Fruit fly (Drosophila melanogaster): ENCODE data around the gene out.

Gene out

dm6 chrX:19289318-19289970 is 32.5 kb downstream of the out start (continued):
- TF ChIP-seq run (tag; optimal IDR thresholded peaks at IDR 0.05) (peak; percentile 85), psq (GFP tag; optimal IDR thresholded peaks at IDR 0.05) (peak; percentile 2), tup (GFP tag; optimal IDR thresholded peaks at IDR 0.05) (peak; percentile 71), Xrp1 (GFP tag; IDR thresholded peaks at IDR 0.05) (peak; percentile 92), Ravus (GFP tag; IDR thresholded peaks at IDR 0.05) (peak; percentile 58), CG3065 (GFP tag; optimal IDR thresholded peaks at IDR 0.05) (peak; percentile 45), ato (GFP tag; IDR thresholded peaks at IDR 0.05; ENCODE audit: partially characterized antibody) (no peak), salm (tag; optimal IDR thresholded peaks at IDR 0.05) (peak; percentile 88), Lim3 (GFP tag; IDR thresholded peaks at IDR 0.05) (peak; percentile 83), Dref (GFP tag; IDR thresholded peaks at IDR 0.05) (no peak), CG11456 (GFP tag; IDR thresholded peaks at IDR 0.05) (peak; percentile 92), CG12104 (GFP tag; optimal IDR thresholded peaks at IDR 0.05) (peak; percentile 72), Hr3 (GFP tag; optimal IDR thresholded peaks at IDR 0.05) (peak; percentile 77), Antp (GFP tag; optimal IDR thresholded peaks at IDR 0.05) (peak; percentile 87), unc-4 (GFP tag; IDR thresholded peaks at IDR 0.05; ENCODE audit: partially characterized antibody) (no peak), scrt (GFP tag; optimal IDR thresholded peaks at IDR 0.05) (peak; percentile 71), CG7963 (GFP tag; IDR thresholded peaks at IDR 0.05; ENCODE audit: partially characterized antibody) (no peak), row (GFP tag; IDR thresholded peaks at IDR 0.05) (peak; percentile 92), cas (GFP tag; IDR thresholded peaks at IDR 0.05) (peak; percentile 54), Hmx (GFP tag; optimal IDR thresholded peaks at IDR 0.05) (peak; percentile 36), vvl (GFP tag; IDR thresholded peaks at IDR 0.05) (peak; percentile 98), pho (GFP tag; optimal IDR thresholded peaks at IDR 0.05) (peak; percentile 39), HmgD (GFP tag; optimal IDR thresholded peaks at IDR 0.05) (peak; percentile 41), CG4404 (GFP tag; IDR thresholded peaks at IDR 0.05) (peak; percentile 59), Ssrp (tag; optimal IDR thresholded peaks at IDR 0.05) (peak; percentile 82), mld (GFP tag; IDR thresholded peaks at IDR 0.05; ENCODE audit: partially characterized antibody) (no peak), knrl (GFP tag; IDR thresholded peaks at IDR 0.05; ENCODE audit: partially characterized antibody) (no peak), CG3838 (GFP tag; optimal IDR thresholded peaks at IDR 0.05) (peak; percentile 53), fd96Cb (tag; optimal IDR thresholded peaks at IDR 0.05) (peak; percentile 90), al (GFP tag; IDR thresholded peaks at IDR 0.05) (peak; percentile 66), dysf (GFP tag; IDR thresholded peaks at IDR 0.05) (peak; percentile 92), CG11093 (GFP tag; IDR thresholded peaks at IDR 0.05) (peak; percentile 87), CG7357 (GFP tag; IDR thresholded peaks at IDR 0.05) (peak; percentile 79; the same call in 2 of the 3 replicates), luna (GFP tag; optimal IDR thresholded peaks at IDR 0.05) (no peak), esg (GFP tag; conservative IDR thresholded peaks at IDR 0.05) (peak; percentile 91), lbe (GFP tag; optimal IDR thresholded peaks at IDR 0.05) (peak; percentile 96), Doc3 (GFP tag; IDR thresholded peaks at IDR 0.05; ENCODE audit: partially characterized antibody) (no peak), CG3726 (GFP tag; IDR thresholded peaks at IDR 0.05) (peak; percentile 92), CG13296 (GFP tag; optimal IDR thresholded peaks at IDR 0.05) (peak; percentile 85), fru (optimal IDR thresholded peaks at IDR 0.05) (no peak), Lpt (GFP tag; optimal IDR thresholded peaks at IDR 0.05) (no peak), Drgx (GFP tag; IDR thresholded peaks at IDR 0.05) (peak; percentile 97), otp (GFP tag; IDR thresholded peaks at IDR 0.05) (peak; percentile 94), Aef1 (GFP tag; IDR thresholded peaks at IDR 0.05) (peak; percentile 87), unpg (GFP tag; optimal IDR thresholded peaks at IDR 0.05) (peak; percentile 91), Dad (GFP tag; optimal IDR thresholded peaks at IDR 0.05) (peak; percentile 89), CG13624 (GFP tag; optimal IDR thresholded peaks at IDR 0.05) (peak; percentile 75), Elba2 (GFP tag; optimal IDR thresholded peaks at IDR 0.05) (no peak), Fer1 (GFP tag; optimal IDR thresholded peaks at IDR 0.05) (peak; percentile 82), CG6765 (GFP tag; optimal IDR thresholded peaks at IDR 0.05) (peak; percentile 64), CG15073 (GFP tag; optimal IDR thresholded peaks at IDR 0.05) (peak; percentile 60)

Measured in whole organism, embryonic.